Worm (Caenorhabditis elegans) whole organism, L1 larva: ENCODE measurements around the gene Y62E10A.24.

Source experiments
- C34B4.2 ChIP-seq: sonication (generic microtip); optimal IDR thresholded peaks from 2 replicates; lab custom pipeline; 2017; ENCODE audit warnings: mild to moderate bottlenecking, missing genetic modification characterization, missing compliant biosample characterization
- F16B12.6 ChIP-seq: fragments of 150-350 bp; optimal IDR thresholded peaks from 2 replicates; lab custom pipeline; 2014; ENCODE audit warnings: missing biosample characterization, missing genetic modification characterization
- Y116A8C.19 ChIP-seq: sonication (generic microtip); optimal IDR thresholded peaks from 2 replicates; lab custom pipeline; 2016; ENCODE audit warnings: missing compliant biosample characterization, missing genetic modification characterization, borderline replicate concordance
- aha-1 ChIP-seq: fragments of 150-350 bp; optimal IDR thresholded peaks from 2 replicates; lab custom pipeline; 2014; ENCODE audit warnings: missing biosample characterization, missing genetic modification characterization
- alr-1 ChIP-seq: fragments of 200-800 bp; sonication (Bioruptor generic); optimal IDR thresholded peaks from 2 replicates; lab custom pipeline; 2018; ENCODE audit warnings: borderline replicate concordance, mild to moderate bottlenecking, missing genetic modification characterization, missing compliant biosample characterization
- ceh-63 ChIP-seq: fragments of 200-800 bp; sonication (Bioruptor generic); optimal IDR thresholded peaks from 2 replicates; lab custom pipeline; 2018; ENCODE audit warnings: mild to moderate bottlenecking, missing genetic modification characterization, missing compliant biosample characterization
- ceh-82 ChIP-seq, 3 experiments: fragments of 150-350 bp in 1 of 3; sonication (generic microtip) in 2 of 3; optimal IDR thresholded peaks; 2 replicates each; lab custom pipeline; 2014 to 2017; ENCODE audit warnings: missing biosample characterization in 3 of 3, missing genetic modification characterization in 3 of 3
- ceh-88 ChIP-seq: fragments of 200-800 bp; sonication (Bioruptor generic); IDR thresholded peaks from 2 replicates; pipeline ENCODE4 v1.3.6; 2022; ENCODE audit warnings: missing genetic modification characterization, missing compliant biosample characterization
- ceh-90 ChIP-seq: sonication (generic microtip); optimal IDR thresholded peaks from 2 replicates; lab custom pipeline; 2016; ENCODE audit warnings: missing genetic modification characterization, missing compliant biosample characterization
- ces-1 ChIP-seq: fragments of 150-350 bp; optimal IDR thresholded peaks from 2 replicates; lab custom pipeline; 2014; ENCODE audit warnings: missing biosample characterization, missing genetic modification reagents, missing genetic modification characterization
- dsc-1 ChIP-seq: sonication (generic microtip); optimal IDR thresholded peaks from 2 replicates; lab custom pipeline; 2016; ENCODE audit warnings: mild to moderate bottlenecking, missing genetic modification characterization, missing compliant biosample characterization
- egl-13 ChIP-seq: sonication (generic microtip); optimal IDR thresholded peaks from 2 replicates; lab custom pipeline; 2016; ENCODE audit warnings: missing genotype, missing genetic modification reagents, missing genetic modification characterization, missing compliant biosample characterization
- ets-5 ChIP-seq: fragments of 200-800 bp; sonication (Bioruptor generic); IDR thresholded peaks from 2 replicates; pipeline ENCODE4 v1.3.6; 2022; ENCODE audit warnings: missing genetic modification characterization, missing compliant biosample characterization
- fkh-4 ChIP-seq: sonication (generic microtip); optimal IDR thresholded peaks from 2 replicates; lab custom pipeline; 2016; ENCODE audit warnings: missing compliant biosample characterization, missing genetic modification characterization, borderline replicate concordance
- fkh-8 ChIP-seq: sonication (generic microtip); optimal IDR thresholded peaks from 2 replicates; lab custom pipeline; 2016; ENCODE audit warnings: mild to moderate bottlenecking, missing genetic modification characterization, missing compliant biosample characterization
- fos-1 ChIP-seq: fragments of 150-350 bp; optimal IDR thresholded peaks from 2 replicates; lab custom pipeline; 2014; ENCODE audit warnings: missing biosample characterization, missing genetic modification characterization
- grh-1 ChIP-seq: fragments of 200-800 bp; sonication (Bioruptor generic); IDR thresholded peaks from 2 replicates; pipeline ENCODE4 v1.3.6; 2022; ENCODE audit warnings: missing genetic modification reagents, missing genetic modification characterization, missing compliant biosample characterization
- hlh-17 ChIP-seq: fragments of 200-800 bp; sonication (Bioruptor generic); optimal IDR thresholded peaks from 2 replicates; lab custom pipeline; 2018; ENCODE audit warnings: missing genetic modification characterization, mild to moderate bottlenecking, missing compliant biosample characterization, moderate library complexity, borderline replicate concordance
- hpl-2 ChIP-seq: fragments of 150-350 bp; optimal IDR thresholded peaks from 2 replicates; lab custom pipeline; 2014; ENCODE audit warnings: missing biosample characterization, missing genetic modification reagents, missing genetic modification characterization
- irx-1 ChIP-seq: sonication (generic microtip); optimal IDR thresholded peaks from 2 replicates; lab custom pipeline; 2016; ENCODE audit warnings: missing genetic modification characterization, missing compliant biosample characterization
- isw-1 ChIP-seq: fragments of 200-800 bp; sonication (Bioruptor generic); IDR thresholded peaks from 2 replicates; pipeline ENCODE4 v1.3.6; 2022; ENCODE audit warnings: missing genetic modification characterization, missing compliant biosample characterization
- jun-1 ChIP-seq: fragments of 150-350 bp; optimal IDR thresholded peaks from 2 replicates; lab custom pipeline; 2014; ENCODE audit warnings: missing biosample characterization, missing genetic modification reagents, missing genetic modification characterization
- lin-14 ChIP-seq: fragments of 200-800 bp; sonication (Bioruptor generic); optimal IDR thresholded peaks from 2 replicates; lab custom pipeline; 2018; ENCODE audit warnings: mild to moderate bottlenecking, missing genetic modification characterization, moderate library complexity, missing compliant biosample characterization
- lin-15B ChIP-seq: fragments of 150-350 bp; sonication (generic microtip); optimal IDR thresholded peaks from 3 replicates; lab custom pipeline; 2014; ENCODE audit warnings: missing biosample characterization, missing genetic modification characterization
- lir-3 ChIP-seq: sonication (generic microtip); optimal IDR thresholded peaks from 2 replicates; lab custom pipeline; 2016; ENCODE audit warnings: mild to moderate bottlenecking, missing genetic modification characterization, moderate library complexity, missing compliant biosample characterization; ENCODE audit not compliant: poor library complexity
- mab-9 ChIP-seq: fragments of 200-800 bp; sonication (Bioruptor generic); IDR thresholded peaks from 2 replicates; pipeline ENCODE4 v1.3.6; 2022; ENCODE audit warnings: missing genetic modification reagents, missing genetic modification characterization, missing compliant biosample characterization
- mdl-1 ChIP-seq, 2 experiments: fragments of 150-350 bp; optimal IDR thresholded peaks; 2 replicates each; lab custom pipeline; 2014 to 2017; ENCODE audit warnings: missing biosample characterization in 2 of 2, missing genetic modification characterization in 2 of 2, inconsistent platforms in 1 of 2
- mep-1 ChIP-seq: fragments of 150-350 bp; optimal IDR thresholded peaks from 2 replicates; lab custom pipeline; 2014; ENCODE audit warnings: missing biosample characterization, missing genetic modification characterization
- nhr-19 ChIP-seq: fragments of 200-800 bp; sonication (Bioruptor generic); conservative IDR thresholded peaks from 2 replicates; pipeline ENCODE4 v1.3.6; 2022; ENCODE audit warnings: missing genetic modification characterization, missing compliant biosample characterization
- nhr-28 ChIP-seq: fragments of 150-350 bp; optimal IDR thresholded peaks from 2 replicates; lab custom pipeline; 2014; ENCODE audit warnings: missing biosample characterization, missing genetic modification characterization
- nhr-47 ChIP-seq: sonication (generic microtip); optimal IDR thresholded peaks from 2 replicates; lab custom pipeline; 2016; ENCODE audit warnings: mild to moderate bottlenecking, missing genetic modification characterization, moderate library complexity, missing compliant biosample characterization
- nhr-71 ChIP-seq: sonication (generic microtip); optimal IDR thresholded peaks from 2 replicates; lab custom pipeline; 2016; ENCODE audit warnings: mild to moderate bottlenecking, missing genetic modification characterization, moderate library complexity, missing compliant biosample characterization
- nhr-84 ChIP-seq: sonication (generic microtip); optimal IDR thresholded peaks from 2 replicates; lab custom pipeline; 2017; ENCODE audit warnings: missing biosample characterization, missing genetic modification characterization
- pqm-1 ChIP-seq: sonication (generic microtip); optimal IDR thresholded peaks from 3 replicates; lab custom pipeline; 2017; ENCODE audit warnings: missing biosample characterization, missing genetic modification characterization
- rnt-1 ChIP-seq: sonication (generic microtip); optimal IDR thresholded peaks from 2 replicates; lab custom pipeline; 2016; ENCODE audit warnings: mild to moderate bottlenecking, missing genetic modification characterization, moderate library complexity, missing compliant biosample characterization
- snpc-4 ChIP-seq: fragments of 150-350 bp; optimal IDR thresholded peaks from 2 replicates; lab custom pipeline; 2014; ENCODE audit warnings: missing biosample characterization, missing genetic modification characterization
- snu-23 ChIP-seq: sonication (generic microtip); optimal IDR thresholded peaks from 2 replicates; lab custom pipeline; 2016; ENCODE audit warnings: missing genetic modification characterization, missing compliant biosample characterization
- sup-37 ChIP-seq: fragments of 200-800 bp; sonication (Bioruptor generic); optimal IDR thresholded peaks from 2 replicates; lab custom pipeline; 2018; ENCODE audit warnings: mild to moderate bottlenecking, missing genetic modification characterization, missing compliant biosample characterization
- swsn-7 ChIP-seq: sonication (generic microtip); optimal IDR thresholded peaks from 2 replicates; lab custom pipeline; 2016; ENCODE audit warnings: missing genetic modification characterization, missing compliant biosample characterization
- unc-30 ChIP-seq: sonication (generic microtip); optimal IDR thresholded peaks from 2 replicates; lab custom pipeline; 2017; ENCODE audit warnings: missing biosample characterization, missing genetic modification characterization
- unc-98 ChIP-seq: fragments of 200-800 bp; sonication (Bioruptor generic); IDR thresholded peaks from 2 replicates; pipeline ENCODE4 v1.3.6; 2022; ENCODE audit warnings: missing genetic modification characterization, missing compliant biosample characterization
- vab-15 ChIP-seq: sonication (generic microtip); optimal IDR thresholded peaks from 2 replicates; lab custom pipeline; 2017; ENCODE audit warnings: missing genotype, mild to moderate bottlenecking, missing genetic modification characterization, missing compliant biosample characterization
- xbp-1 ChIP-seq: sonication (generic microtip); optimal IDR thresholded peaks from 2 replicates; lab custom pipeline; 2016; ENCODE audit warnings: missing genetic modification characterization, missing compliant biosample characterization
- zag-1 ChIP-seq: fragments of 150-350 bp; optimal IDR thresholded peaks from 2 replicates; lab custom pipeline; 2014; ENCODE audit warnings: missing biosample characterization, missing genetic modification characterization
- ztf-4 ChIP-seq: fragments of 150-350 bp; optimal IDR thresholded peaks from 2 replicates; lab custom pipeline; 2014; ENCODE audit warnings: missing biosample characterization, missing genetic modification characterization

The Y62E10A.24 gene

ce11 chrIV:13386043-13386442 is 15.5 kb downstream of the Y62E10A.24 start, which contains the start of the genes Y62E10A.20, Y62E10A.23 and mdt-9 (continued):
- no peak for TF ChIP-seq unc-30 (tag; lab: Kevin White, UChicago)
- peak; percentile 83 for TF ChIP-seq snu-23 (GFP tag; lab: Kevin White, UChicago)
- no peak for TF ChIP-seq C34B4.2 (tag; lab: Kevin White, UChicago)
- peak; percentile 65 for TF ChIP-seq lir-3 (tag; lab: Kevin White, UChicago)
- TF ChIP-seq nhr-47 (tag; lab: Kevin White, UChicago) = peak; percentile 84
- no peak for TF ChIP-seq nhr-84 (tag; lab: Kevin White, UChicago)
- peak; percentile 67 for TF ChIP-seq mep-1 (tag; lab: Kevin White, UChicago)
- TF ChIP-seq isw-1 = peak; percentile 59
- peak; percentile 75 for TF ChIP-seq xbp-1 (tag; lab: Kevin White, UChicago)
- no peak for TF ChIP-seq mab-9 (GFP tag; lab: Robert Waterston, UW)
- no peak for TF ChIP-seq ceh-88 (GFP tag; lab: Robert Waterston, UW)
- TF ChIP-seq grh-1 (GFP tag; lab: Robert Waterston, UW) = 0 out of 2 replicates have a peak, but pooled peaks have one; percentile 32
- peak; percentile 47 for TF ChIP-seq hpl-2 (GFP tag; lab: Kevin White, UChicago)
- peak; percentile 74 for TF ChIP-seq swsn-7 (tag; lab: Kevin White, UChicago)
- TF ChIP-seq dsc-1 (tag; lab: Kevin White, UChicago) = peak; percentile 78
- TF ChIP-seq jun-1 = peak; percentile 64
- peak; percentile 89 for TF ChIP-seq lin-15B
- no peak for TF ChIP-seq aha-1 (tag; lab: Kevin White, UChicago)
- TF ChIP-seq rnt-1 (tag; lab: Kevin White, UChicago) = peak; percentile 85
- TF ChIP-seq pqm-1 (tag; lab: Kevin White, UChicago) = no peak
- TF ChIP-seq ceh-82 (tag; optimal IDR thresholded peaks at IDR 0.05; lab: Kevin White, UChicago) = peak; percentile 69 to 86 (median 80)
- TF ChIP-seq nhr-19 = peak; percentile 74
- no peak for TF ChIP-seq Y116A8C.19 (tag; lab: Kevin White, UChicago)
- peak; percentile 28 for TF ChIP-seq snpc-4
- TF ChIP-seq ces-1 = no peak
- TF ChIP-seq fos-1 (tag; lab: Kevin White, UChicago) = peak; percentile 67
- TF ChIP-seq sup-37 = no peak
- no peak for TF ChIP-seq ceh-63 (GFP tag; lab: Kevin White, UChicago)
- TF ChIP-seq alr-1 (tag; lab: Kevin White, UChicago) = no peak
- TF ChIP-seq fkh-8 (tag; lab: Kevin White, UChicago) = peak; percentile 77
- peak; percentile 54 for TF ChIP-seq irx-1 (tag; lab: Kevin White, UChicago)
- TF ChIP-seq egl-13 (tag; lab: Kevin White, UChicago) = peak; percentile 31
- peak; percentile 76 for TF ChIP-seq lin-14 (GFP tag; lab: Kevin White, UChicago)
- TF ChIP-seq zag-1 (tag; lab: Kevin White, UChicago) = no peak
- no peak for TF ChIP-seq ets-5 (GFP tag; lab: Robert Waterston, UW)
- no peak for TF ChIP-seq fkh-4 (tag; lab: Kevin White, UChicago)
- peak; percentile 84 for TF ChIP-seq nhr-71 (tag; lab: Kevin White, UChicago)
- no peak for TF ChIP-seq ztf-4
- TF ChIP-seq ceh-90 (tag; lab: Kevin White, UChicago) = no peak
- TF ChIP-seq nhr-28 = no peak
- peak; percentile 69 for TF ChIP-seq vab-15 (tag; lab: Kevin White, UChicago)
- TF ChIP-seq mdl-1 (tag; optimal IDR thresholded peaks at IDR 0.05; lab: Kevin White, UChicago) = peak in 1 of 2 experiments; percentile 69
- TF ChIP-seq unc-98 (GFP tag; lab: Robert Waterston, UW) = no peak
- peak; percentile 19 for TF ChIP-seq F16B12.6 (tag; lab: Kevin White, UChicago)
- TF ChIP-seq hlh-17 (GFP tag; lab: Kevin White, UChicago) = no peak
